Fruit fly (Drosophila melanogaster): ENCODE data around the gene Abcd3.

Gene Abcd3

DNA sequence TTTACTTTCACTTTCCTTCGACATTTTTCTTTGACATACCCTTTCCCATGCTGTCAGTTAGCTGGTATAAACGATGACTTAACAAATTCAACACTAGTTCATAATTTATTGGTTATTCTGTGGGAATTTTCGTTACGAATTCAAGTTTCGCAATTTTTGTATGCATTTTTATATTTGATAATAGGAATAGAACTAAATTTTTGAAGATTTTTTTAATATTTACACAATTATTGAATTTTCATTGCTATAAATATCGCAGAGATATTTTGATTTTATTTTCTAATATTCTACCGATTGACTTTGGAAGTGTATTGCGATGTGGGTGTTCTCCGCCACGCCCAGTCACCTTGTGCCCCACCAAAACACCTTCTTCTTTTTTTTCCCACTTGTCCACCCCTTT lies 55.6 kb downstream of the Abcd3 start:
- TF ChIP-seq cic (GFP tag; optimal IDR thresholded peaks at IDR 0.05) (no peak), CG7101 (tag; optimal IDR thresholded peaks at IDR 0.05) (no peak), CG11617 (GFP tag; optimal IDR thresholded peaks at IDR 0.05) (no peak), tj (GFP tag; optimal IDR thresholded peaks at IDR 0.05) (no peak), CG5204 (GFP tag; optimal IDR thresholded peaks at IDR 0.05) (no peak), CG33017 (tag; optimal IDR thresholded peaks at IDR 0.05) (no peak), pad (GFP tag; optimal IDR thresholded peaks at IDR 0.05) (no peak), Hr96 (GFP tag; optimal IDR thresholded peaks at IDR 0.05) (no peak), kay (GFP tag; ENCODE audit: borderline replicate concordance) (no peak), bab1 (GFP tag; optimal IDR thresholded peaks at IDR 0.05) (no peak)

All from whole organism, adult.